Fruit fly (Drosophila melanogaster) whole organism, embryonic: ENCODE results near the gene bark.
A peak's percentile ranks its signal among the peaks of the same experiment; 100 is the strongest.

Experiments used
- Abd-B ChIP-seq: fragments of 200-800 bp; sonication (Bioruptor generic); optimal IDR thresholded peaks from 2 replicates; lab custom pipeline; 2018; ENCODE audit warnings: missing biosample characterization, mild to moderate bottlenecking, missing genetic modification characterization, moderate library complexity
- Atf6 ChIP-seq: fragments of 200-800 bp; sonication (Bioruptor generic); IDR thresholded peaks from 2 replicates; pipeline ENCODE4 v1.3.6; 2022; ENCODE audit warnings: missing biosample characterization, missing genetic modification characterization
- CG10274 ChIP-seq: fragments of 200-800 bp; sonication (Bioruptor generic); optimal IDR thresholded peaks from 3 replicates; lab custom pipeline; 2017; ENCODE audit warnings: missing biosample characterization, mild to moderate bottlenecking, missing genetic modification characterization
- CG11560 ChIP-seq: fragments of 200-800 bp; sonication (Bioruptor generic); IDR thresholded peaks from 3 replicates; pipeline ENCODE4 v1.3.6; 2022; ENCODE audit warnings: missing biosample characterization, missing genetic modification characterization
- CG12219 ChIP-seq: fragments of 200-800 bp; sonication (Bioruptor generic); optimal IDR thresholded peaks from 3 replicates; lab custom pipeline; 2018; ENCODE audit warnings: missing biosample characterization, mild to moderate bottlenecking, missing genetic modification characterization
- CG13624 ChIP-seq: fragments of 200-800 bp; sonication (Bioruptor generic); optimal IDR thresholded peaks from 2 replicates; lab custom pipeline; 2016; ENCODE audit warnings: missing biosample characterization, missing genetic modification characterization
- CG14441 ChIP-seq: fragments of 200-800 bp; sonication (Bioruptor generic); IDR thresholded peaks from 2 replicates; pipeline ENCODE4 v1.3.6; 2022; ENCODE audit warnings: missing biosample characterization, missing genetic modification characterization
- CG14860 ChIP-seq: fragments of 200-800 bp; sonication (Bioruptor generic); IDR thresholded peaks from 3 replicates; pipeline ENCODE4 v1.3.6; 2022; ENCODE audit warnings: missing biosample characterization, missing genetic modification characterization; ENCODE audit not compliant: partially characterized antibody
- CG15601 ChIP-seq: fragments of 200-800 bp; sonication (Bioruptor generic); optimal IDR thresholded peaks from 3 replicates; lab custom pipeline; 2019; ENCODE audit warnings: missing biosample characterization, mild to moderate bottlenecking, missing genetic modification characterization, moderate library complexity
- CG2202 ChIP-seq: fragments of 200-800 bp; sonication (Bioruptor generic); optimal IDR thresholded peaks from 2 replicates; lab custom pipeline; 2018; ENCODE audit warnings: missing biosample characterization, mild to moderate bottlenecking, missing genetic modification characterization
- CG32767 ChIP-seq: fragments of 200-800 bp; sonication (Bioruptor generic); IDR thresholded peaks from 2 replicates; pipeline ENCODE4 v1.3.6; 2022; ENCODE audit warnings: missing biosample characterization, missing genetic modification characterization
- CG3281 ChIP-seq: fragments of 200-800 bp; sonication (Bioruptor generic); optimal IDR thresholded peaks from 3 replicates; lab custom pipeline; 2017; ENCODE audit warnings: missing biosample characterization, mild to moderate bottlenecking, missing genetic modification characterization
- CG4820 ChIP-seq: fragments of 200-800 bp; sonication (Bioruptor generic); optimal IDR thresholded peaks from 3 replicates; lab custom pipeline; 2016; ENCODE audit warnings: missing biosample characterization, missing genetic modification characterization
- CG5245 ChIP-seq: fragments of 200-800 bp; sonication (Bioruptor generic); optimal IDR thresholded peaks from 3 replicates; lab custom pipeline; 2016; ENCODE audit warnings: missing biosample characterization, missing genetic modification characterization
- CG6272 ChIP-seq: fragments of 200-800 bp; sonication (Bioruptor generic); IDR thresholded peaks from 2 replicates; pipeline ENCODE4 v1.3.6; 2022; ENCODE audit warnings: missing biosample characterization, missing genetic modification characterization
- CG9817 ChIP-seq: fragments of 200-800 bp; sonication (Bioruptor generic); optimal IDR thresholded peaks from 2 replicates; lab custom pipeline; 2018; ENCODE audit warnings: missing biosample characterization, mild to moderate bottlenecking, missing genetic modification characterization, moderate library complexity
- CG9876 ChIP-seq: fragments of 200-800 bp; sonication (Bioruptor generic); optimal IDR thresholded peaks from 2 replicates; lab custom pipeline; 2016; ENCODE audit warnings: missing biosample characterization, missing genetic modification characterization
- CHES-1-like ChIP-seq: fragments of 200-800 bp; sonication (Bioruptor generic); optimal IDR thresholded peaks from 2 replicates; lab custom pipeline; 2016; ENCODE audit warnings: missing biosample characterization, missing genetic modification characterization
- Ets97D ChIP-seq: fragments of 200-800 bp; sonication (Bioruptor generic); optimal IDR thresholded peaks from 3 replicates; lab custom pipeline; 2016; ENCODE audit warnings: missing biosample characterization, missing genetic modification characterization
- Hr3 ChIP-seq: fragments of 200-800 bp; sonication (Bioruptor generic); optimal IDR thresholded peaks from 3 replicates; lab custom pipeline; 2016; ENCODE audit warnings: missing biosample characterization, missing genetic modification characterization
- Hr78 ChIP-seq, 2 experiments: fragments of 200-800 bp in 1 of 2; fragments of >200 bp in 1 of 2; sonication (Bioruptor generic) in 1 of 2; optimal IDR thresholded peaks; 2 replicates each; lab custom pipeline; 2017 to 2019; ENCODE audit warnings: missing biosample characterization in 2 of 2, missing genetic modification characterization in 2 of 2, mild to moderate bottlenecking in 1 of 2, moderate library complexity in 1 of 2
- Taf1 ChIP-seq: fragments of 200-800 bp; sonication (Bioruptor generic); IDR thresholded peaks from 2 replicates; pipeline ENCODE4 v1.3.6; 2022; ENCODE audit warnings: missing biosample characterization, missing genetic modification characterization
- al ChIP-seq: fragments of 200-800 bp; sonication (Bioruptor generic); IDR thresholded peaks from 2 replicates; pipeline ENCODE4 v1.3.6; 2022; ENCODE audit warnings: missing biosample characterization, missing genetic modification characterization
- amos ChIP-seq: fragments of 200-800 bp; sonication (Bioruptor generic); IDR thresholded peaks from 2 replicates; pipeline ENCODE4 v1.3.6; 2022; ENCODE audit warnings: missing biosample characterization, missing genetic modification characterization; ENCODE audit not compliant: partially characterized antibody
- az2 ChIP-seq: fragments of 200-800 bp; sonication (Bioruptor generic); optimal IDR thresholded peaks from 3 replicates; lab custom pipeline; 2016; ENCODE audit warnings: missing biosample characterization, missing genetic modification characterization
- bcd ChIP-seq: fragments of 200-800 bp; sonication (Bioruptor generic); optimal IDR thresholded peaks from 2 replicates; lab custom pipeline; 2017; ENCODE audit warnings: missing biosample characterization, mild to moderate bottlenecking, missing genetic modification characterization
- btn ChIP-seq: fragments of 200-800 bp; sonication (Bioruptor generic); optimal IDR thresholded peaks from 2 replicates; lab custom pipeline; 2016; ENCODE audit warnings: missing biosample characterization, missing genetic modification characterization
- cato ChIP-seq: fragments of 200-800 bp; sonication (Bioruptor generic); optimal IDR thresholded peaks from 2 replicates; lab custom pipeline; 2016; ENCODE audit warnings: missing biosample characterization, missing genetic modification characterization, borderline replicate concordance
- chif ChIP-seq, 2 experiments: fragments of 200-800 bp; sonication (Bioruptor generic); optimal IDR thresholded peaks; 3 replicates each; lab custom pipeline; 2016; ENCODE audit warnings: missing biosample characterization in 2 of 2, missing genetic modification characterization in 2 of 2
- chm ChIP-seq: fragments of 200-800 bp; sonication (Bioruptor generic); IDR thresholded peaks from 2 replicates; pipeline ENCODE4 v1.3.6; 2022; ENCODE audit warnings: missing biosample characterization, missing genetic modification characterization
- fd102C ChIP-seq: fragments of 200-800 bp; sonication (Bioruptor generic); optimal IDR thresholded peaks from 2 replicates; lab custom pipeline; 2018; ENCODE audit warnings: missing biosample characterization, mild to moderate bottlenecking, missing genetic modification characterization, moderate library complexity
- gcm2 ChIP-seq: fragments of 200-800 bp; sonication (Bioruptor generic); optimal IDR thresholded peaks from 2 replicates; lab custom pipeline; 2016; ENCODE audit warnings: missing biosample characterization, missing genetic modification characterization
- grn ChIP-seq: fragments of 200-800 bp; sonication (Bioruptor generic); optimal IDR thresholded peaks from 3 replicates; lab custom pipeline; 2017; ENCODE audit warnings: missing biosample characterization, missing genetic modification characterization
- gsb-n ChIP-seq: fragments of 200-800 bp; sonication (Bioruptor generic); optimal IDR thresholded peaks from 3 replicates; lab custom pipeline; 2018; ENCODE audit warnings: missing biosample characterization, mild to moderate bottlenecking, missing genetic modification characterization
- hb ChIP-seq: fragments of 200-800 bp; sonication (Bioruptor generic); IDR thresholded peaks from 3 replicates; pipeline ENCODE4 v1.3.6; 2022; ENCODE audit warnings: missing biosample characterization, missing genetic modification characterization; ENCODE audit not compliant: partially characterized antibody
- her ChIP-seq: fragments of 200-800 bp; sonication (Bioruptor generic); optimal IDR thresholded peaks from 2 replicates; lab custom pipeline; 2016; ENCODE audit warnings: missing biosample characterization, missing genetic modification characterization
- pros ChIP-seq: fragments of 200-800 bp; sonication (Bioruptor generic); optimal IDR thresholded peaks from 3 replicates; lab custom pipeline; 2019; ENCODE audit warnings: missing biosample characterization, mild to moderate bottlenecking, missing genetic modification characterization, moderate library complexity
- rib ChIP-seq: fragments of 200-800 bp; sonication (Bioruptor generic); IDR thresholded peaks from 2 replicates; pipeline ENCODE4 v1.3.6; 2022; ENCODE audit warnings: missing biosample characterization, missing genetic modification characterization
- salm ChIP-seq: fragments of 200-800 bp; sonication (Bioruptor generic); optimal IDR thresholded peaks from 2 replicates; lab custom pipeline; 2018; ENCODE audit warnings: missing biosample characterization, mild to moderate bottlenecking, missing genetic modification characterization
- sd ChIP-seq: fragments of 200-800 bp; sonication (Bioruptor generic); optimal IDR thresholded peaks from 3 replicates; lab custom pipeline; 2018; ENCODE audit warnings: missing biosample characterization, mild to moderate bottlenecking, missing genetic modification characterization, moderate library complexity
- sens ChIP-seq: fragments of 200-800 bp; sonication (Bioruptor generic); peaks from one replicate; lab custom pipeline; 2016; ENCODE audit warnings: missing biosample characterization, missing genetic modification characterization
- sens-2 ChIP-seq: fragments of 200-800 bp; sonication (Bioruptor generic); IDR thresholded peaks from 2 replicates; pipeline ENCODE4 v1.3.6; 2022; ENCODE audit warnings: missing biosample characterization, missing genetic modification characterization
- seq ChIP-seq: fragments of 200-800 bp; sonication (Bioruptor generic); IDR thresholded peaks from 2 replicates; pipeline ENCODE4 v1.3.6; 2022; ENCODE audit warnings: missing biosample characterization, missing genetic modification characterization
- slp2 ChIP-seq: fragments of 200-800 bp; sonication (Bioruptor generic); optimal IDR thresholded peaks from 2 replicates; lab custom pipeline; 2016; ENCODE audit warnings: missing biosample characterization, missing genetic modification characterization
- ssp ChIP-seq: fragments of 200-800 bp; sonication (Bioruptor generic); IDR thresholded peaks from 2 replicates; pipeline ENCODE4 v1.3.6; 2022; ENCODE audit warnings: missing biosample characterization, missing genetic modification characterization
- trem ChIP-seq: fragments of 200-800 bp; optimal IDR thresholded peaks from 3 replicates; lab custom pipeline; 2019; ENCODE audit warnings: missing biosample characterization, mild to moderate bottlenecking, missing genetic modification characterization, moderate library complexity
- tup ChIP-seq: fragments of 200-800 bp; sonication (Bioruptor generic); optimal IDR thresholded peaks from 2 replicates; lab custom pipeline; 2016; ENCODE audit warnings: missing biosample characterization, mild to moderate bottlenecking, missing genetic modification characterization, moderate library complexity
- wek ChIP-seq: fragments of 200-800 bp; sonication (Bioruptor generic); optimal IDR thresholded peaks from 3 replicates; lab custom pipeline; 2018; ENCODE audit warnings: missing biosample characterization, mild to moderate bottlenecking, missing genetic modification characterization, moderate library complexity
- zen2 ChIP-seq: fragments of 200-800 bp; sonication (Bioruptor generic); IDR thresholded peaks from 3 replicates; pipeline ENCODE4 v1.3.6; 2022; ENCODE audit warnings: missing biosample characterization, missing genetic modification characterization; ENCODE audit not compliant: partially characterized antibody

bark gene

dm6 chr2L:3805274-3806196 is 18.6 kb downstream of the bark start (continued):
- TF ChIP-seq Atf6, result no peak
- TF ChIP-seq pros, result no peak
- no peak for TF ChIP-seq wek
- TF ChIP-seq chm, result peak; percentile 68
- TF ChIP-seq CG6272 (GFP tag; lab: Robert Waterston, UW), result no peak
- no peak for TF ChIP-seq hb
- no peak for TF ChIP-seq tup (GFP tag; lab: Kevin White, UChicago)
- TF ChIP-seq ssp, result no peak
- TF ChIP-seq btn (GFP tag; lab: Kevin White, UChicago), result no peak
- peak; percentile 10 for TF ChIP-seq trem (tag; lab: Kevin White, UChicago)
- no peak for TF ChIP-seq CG5245 (GFP tag; lab: Kevin White, UChicago)
- TF ChIP-seq sens, result peak; percentile 29
- TF ChIP-seq Taf1, result no peak
- no peak for TF ChIP-seq seq (GFP tag; lab: Robert Waterston, UW)
- no peak for TF ChIP-seq CG4820 (GFP tag; lab: Kevin White, UChicago)
- no peak for TF ChIP-seq gcm2 (GFP tag; lab: Kevin White, UChicago)
- no peak for TF ChIP-seq CG2202 (tag; lab: Kevin White, UChicago)
- TF ChIP-seq sd (tag; lab: Kevin White, UChicago), result no peak
- TF ChIP-seq CG11560, result no peak
- TF ChIP-seq CG10274, result no peak
- no peak for TF ChIP-seq CHES-1-like (GFP tag; lab: Kevin White, UChicago)
- TF ChIP-seq CG9876 (GFP tag; lab: Kevin White, UChicago), result no peak
- no peak for TF ChIP-seq her (GFP tag; lab: Kevin White, UChicago)
- TF ChIP-seq bcd (GFP tag; lab: Kevin White, UChicago), result peak; percentile 48
- TF ChIP-seq Abd-B (GFP tag; lab: Kevin White, UChicago), result peak; percentile 38
- TF ChIP-seq al, result no peak
- peak; percentile 24; the same call in 1 of the 2 replicates for TF ChIP-seq amos (GFP tag; lab: Robert Waterston, UW)
- TF ChIP-seq CG32767 (GFP tag; lab: Robert Waterston, UW), result no peak
- no peak for TF ChIP-seq CG15601 (tag; lab: Kevin White, UChicago)
- TF ChIP-seq Ets97D, result no peak
- TF ChIP-seq salm (tag; lab: Kevin White, UChicago), result no peak
- TF ChIP-seq zen2 (GFP tag; lab: Robert Waterston, UW), result no peak
- TF ChIP-seq CG14441, result peak; percentile 35; the same call in 1 of the 2 replicates
- TF ChIP-seq Hr3 (GFP tag; lab: Kevin White, UChicago), result no peak
- no peak for TF ChIP-seq slp2
- no peak for TF ChIP-seq fd102C (GFP tag; lab: Kevin White, UChicago)
- TF ChIP-seq CG9817 (tag; lab: Kevin White, UChicago), result no peak
- TF ChIP-seq chif (GFP tag; optimal IDR thresholded peaks at IDR 0.05; lab: Kevin White, UChicago), result no peak
- peak; percentile 46 for TF ChIP-seq gsb-n (tag; lab: Kevin White, UChicago)
- no peak for TF ChIP-seq CG12219 (GFP tag; lab: Kevin White, UChicago)
- TF ChIP-seq az2, result peak; percentile 53
- no peak for TF ChIP-seq CG3281 (GFP tag; lab: Kevin White, UChicago)
- TF ChIP-seq Hr78 (GFP tag; optimal IDR thresholded peaks at IDR 0.05; lab: Kevin White, UChicago), result no peak
- no peak for TF ChIP-seq CG13624
- TF ChIP-seq rib (GFP tag; lab: Robert Waterston, UW), result 0 out of 2 replicates have a peak, but pooled peaks have one; percentile 38
- peak; percentile 58; the same call in 1 of the 2 replicates for TF ChIP-seq sens-2 (GFP tag; lab: Robert Waterston, UW)
- no peak for TF ChIP-seq grn
- TF ChIP-seq CG14860 (GFP tag; lab: Robert Waterston, UW), result no peak
- no peak for TF ChIP-seq cato (GFP tag; lab: Kevin White, UChicago)
